Fruit fly (Drosophila melanogaster) S2 (cell line): ENCODE results near the gene CG3408.

Experiments used
- CG8478 ChIP-seq: fragments of >200 bp; optimal IDR thresholded peaks from 2 replicates; lab custom pipeline; 2018
- CTCF ChIP-seq, 2 experiments: fragments of >200 bp; optimal IDR thresholded peaks; 2 replicates each; lab custom pipeline; 2018

dm6 chr3L:9461670-9462246 lies 47.6 kb downstream of the CG3408 start:
- TF ChIP-seq CG8478 (lab: Kevin White, UChicago) (no peak), CTCF (optimal IDR thresholded peaks at IDR 0.05; lab: Kevin White, UChicago) (no peak)
